Worm (Caenorhabditis elegans): ENCODE data around the gene C33G3.6.

DNA sequence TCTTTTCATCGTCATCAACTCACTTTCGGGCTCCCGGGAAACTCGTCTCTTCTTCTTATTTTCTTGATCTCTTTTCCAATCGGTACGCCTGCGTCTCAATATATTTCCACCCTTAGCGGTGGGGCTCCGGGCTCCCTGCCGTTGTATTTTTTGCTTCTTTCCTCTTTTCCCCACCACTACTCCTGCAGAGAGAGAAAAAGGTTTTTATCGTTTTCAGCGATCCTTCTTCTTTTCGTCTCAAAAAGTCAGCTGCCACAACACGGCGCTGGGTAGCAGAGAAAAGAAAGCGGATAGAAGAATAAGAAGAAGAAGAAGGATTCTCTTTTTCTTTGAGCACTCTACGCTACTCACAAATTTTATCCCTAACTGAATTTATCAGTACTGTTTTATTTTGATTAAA, 29.3 kb downstream of the C33G3.6 start:
- TF ChIP-seq nhr-77 (tag; optimal IDR thresholded peaks at IDR 0.05) (no peak), snpc-4 (tag; optimal IDR thresholded peaks at IDR 0.05) (no peak), unc-62 (GFP tag; optimal IDR thresholded peaks at IDR 0.05 in 1 of 2) (no peak), unc-62 (tag; optimal IDR thresholded peaks at IDR 0.05) (no peak)

Data from whole organism, L4 larva.